Fruit fly (Drosophila melanogaster) whole organism, pupa: ENCODE data around the gene Tep2.
A peak's percentile ranks its signal among the peaks of the same experiment; 100 is the strongest.

Experiments used
- CG10348 ChIP-seq: fragments of 200-800 bp; sonication (Bioruptor generic); IDR thresholded peaks from 2 replicates; pipeline ENCODE4 v1.3.6; 2022; ENCODE audit warnings: missing biosample characterization, missing genetic modification characterization
- CG12605 ChIP-seq: fragments of 200-800 bp; sonication (Bioruptor generic); IDR thresholded peaks from 2 replicates; pipeline ENCODE4 v1.3.6; 2022; ENCODE audit warnings: missing biosample characterization, missing genetic modification characterization
- CG13204 ChIP-seq: fragments of 200-800 bp; sonication (Bioruptor generic); optimal IDR thresholded peaks from 2 replicates; lab custom pipeline; 2018; ENCODE audit warnings: missing biosample characterization, mild to moderate bottlenecking, missing genetic modification characterization, moderate library complexity
- CG14655 ChIP-seq: fragments of 200-800 bp; sonication (Bioruptor generic); optimal IDR thresholded peaks from 3 replicates; lab custom pipeline; 2017; ENCODE audit warnings: mild to moderate bottlenecking, missing biosample characterization, missing genetic modification reagents, missing genetic modification characterization
- CG15710 ChIP-seq: fragments of 200-800 bp; sonication (Bioruptor generic); optimal IDR thresholded peaks from 2 replicates; lab custom pipeline; 2018; ENCODE audit warnings: missing biosample characterization, mild to moderate bottlenecking, missing genetic modification characterization, moderate library complexity
- CG17806 ChIP-seq: fragments of 200-800 bp; sonication (Bioruptor generic); optimal IDR thresholded peaks from 2 replicates; lab custom pipeline; 2018; ENCODE audit warnings: missing biosample characterization, mild to moderate bottlenecking, missing genetic modification characterization, moderate library complexity
- CG32121 ChIP-seq: fragments of 200-800 bp; sonication (Bioruptor generic); IDR thresholded peaks from 2 replicates; pipeline ENCODE4 v1.3.6; 2022; ENCODE audit warnings: missing biosample characterization, missing genetic modification characterization
- CG34367 ChIP-seq: fragments of 200-800 bp; sonication (Bioruptor generic); optimal IDR thresholded peaks from 2 replicates; lab custom pipeline; 2018; ENCODE audit warnings: missing biosample characterization, mild to moderate bottlenecking, missing genetic modification characterization
- CG4496 ChIP-seq: fragments of 200-800 bp; sonication (Bioruptor generic); IDR thresholded peaks from 3 replicates; pipeline ENCODE4 v1.3.6; 2022; ENCODE audit warnings: missing biosample characterization, missing genetic modification characterization
- CG8159 ChIP-seq: fragments of 200-800 bp; sonication (Bioruptor generic); optimal IDR thresholded peaks from 3 replicates; lab custom pipeline; 2018; ENCODE audit warnings: missing biosample characterization, mild to moderate bottlenecking, missing genetic modification characterization, moderate library complexity
- CG8301 ChIP-seq: fragments of 200-800 bp; sonication (Bioruptor generic); optimal IDR thresholded peaks from 2 replicates; lab custom pipeline; 2018; ENCODE audit warnings: missing biosample characterization, mild to moderate bottlenecking, missing genetic modification characterization
- CG9948 ChIP-seq: fragments of 200-800 bp; sonication (Bioruptor generic); optimal IDR thresholded peaks from 2 replicates; lab custom pipeline; 2018; ENCODE audit warnings: missing biosample characterization, mild to moderate bottlenecking, missing genetic modification characterization, moderate library complexity
- D1 ChIP-seq: fragments of 200-800 bp; sonication (Bioruptor generic); optimal IDR thresholded peaks from 2 replicates; lab custom pipeline; 2018; ENCODE audit warnings: missing biosample characterization, mild to moderate bottlenecking, missing genetic modification characterization, moderate library complexity
- EcR ChIP-seq: fragments of 200-800 bp; sonication (Bioruptor generic); optimal IDR thresholded peaks from 3 replicates; lab custom pipeline; 2019; ENCODE audit warnings: missing biosample characterization, missing genetic modification characterization, mild to moderate bottlenecking, moderate library complexity, missing genetic modification reagents
- Ets98B ChIP-seq: fragments of 200-800 bp; sonication (Bioruptor generic); IDR thresholded peaks from 2 replicates; pipeline ENCODE4 v1.3.6; 2022; ENCODE audit warnings: missing biosample characterization, missing genetic modification characterization
- Pif1A ChIP-seq: fragments of 200-800 bp; sonication (Bioruptor generic); optimal IDR thresholded peaks from 3 replicates; lab custom pipeline; 2016; ENCODE audit warnings: missing biosample characterization, missing genetic modification characterization
- Pif1B ChIP-seq: fragments of 200-800 bp; sonication (Bioruptor generic); optimal IDR thresholded peaks from 3 replicates; lab custom pipeline; 2016; ENCODE audit warnings: missing biosample characterization, missing genetic modification characterization
- Snoo ChIP-seq: fragments of 200-800 bp; sonication (Bioruptor generic); optimal IDR thresholded peaks from 3 replicates; lab custom pipeline; 2017; ENCODE audit warnings: missing biosample characterization, mild to moderate bottlenecking, missing genetic modification characterization, inconsistent platforms
- fd96Ca ChIP-seq: fragments of 200-800 bp; sonication (Bioruptor generic); IDR thresholded peaks from 3 replicates; pipeline ENCODE4 v1.3.6; 2022; ENCODE audit warnings: missing biosample characterization, missing genetic modification characterization
- gl ChIP-seq: fragments of 200-800 bp; sonication (Bioruptor generic); optimal IDR thresholded peaks from 2 replicates; lab custom pipeline; 2018; ENCODE audit warnings: missing biosample characterization, mild to moderate bottlenecking, missing genetic modification characterization
- rn ChIP-seq: fragments of 200-800 bp; sonication (Bioruptor generic); IDR thresholded peaks from 2 replicates; pipeline ENCODE4 v1.3.6; 2022; ENCODE audit warnings: missing biosample characterization, missing genetic modification characterization

Tep2 gene

DNA sequence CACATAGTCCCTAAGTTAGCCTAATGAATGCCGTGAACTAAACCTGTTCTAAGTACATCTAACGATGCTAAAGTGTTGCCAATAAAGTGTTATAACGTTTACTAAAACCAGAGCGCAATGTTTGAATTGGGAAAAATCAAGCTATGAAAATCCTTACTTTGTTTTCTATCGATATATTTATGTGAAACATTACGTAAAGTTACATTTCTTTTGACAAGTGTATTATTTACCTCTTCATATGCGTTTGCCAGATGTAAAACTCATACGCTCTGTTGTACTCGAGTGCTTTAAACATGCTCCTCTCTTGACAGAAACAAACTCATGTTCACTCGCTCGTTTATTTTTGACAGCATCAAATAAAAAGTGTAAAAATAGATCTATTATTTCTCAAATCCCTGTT lies 9.2 kb upstream of the Tep2 start, which contains the start of gene Ntl:
Gene Ntl, plus strand, starts transcription at position 301 of the 400 bp plus-strand sequence.
- TF ChIP-seq CG8159 (no peak), Snoo (tag; lab: Kevin White, UChicago) (no peak), CG32121 (GFP tag; lab: Robert Waterston, UW) (no peak), CG34367 (tag; lab: Kevin White, UChicago) (no peak), CG17806 (tag; lab: Kevin White, UChicago) (no peak), Pif1A (no peak), EcR (GFP tag; lab: Kevin White, UChicago) (no peak), CG9948 (tag; lab: Kevin White, UChicago) (no peak), CG12605 (GFP tag; lab: Robert Waterston, UW) (no peak), rn (no peak), Ets98B (GFP tag; lab: Robert Waterston, UW) (no peak), Pif1B (GFP tag; lab: Kevin White, UChicago) (no peak), CG10348 (GFP tag; lab: Robert Waterston, UW) (no peak), CG8301 (no peak), D1 (no peak), CG4496 (GFP tag; lab: Robert Waterston, UW) (no peak), CG14655 (GFP tag; lab: Kevin White, UChicago) (no peak)

DNA sequence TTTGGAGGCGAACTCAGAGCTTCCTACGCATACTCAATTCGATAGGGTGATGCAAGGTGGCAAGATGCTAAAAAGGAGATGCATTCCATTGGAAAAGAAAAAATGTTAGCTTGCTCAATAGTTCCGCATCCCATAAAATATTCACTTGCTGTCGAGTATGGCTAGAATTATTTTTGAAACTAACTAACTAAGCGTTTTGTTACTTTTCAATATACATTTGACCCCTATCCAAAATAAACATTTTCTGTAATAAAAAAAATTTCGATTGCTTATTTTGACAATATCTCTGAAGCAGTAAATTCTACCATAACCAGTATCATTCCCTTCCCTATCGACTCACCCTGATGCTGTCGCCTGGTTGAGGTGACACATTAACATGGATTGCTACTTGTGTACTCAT lies 2.1 kb upstream of the Tep2 start:
- TF ChIP-seq CG8159 (peak; percentile 87), CG10348 (GFP tag; lab: Robert Waterston, UW) (no peak), CG9948 (tag; lab: Kevin White, UChicago) (peak; percentile 38), rn (no peak), CG8301 (peak; percentile 57), CG13204 (GFP tag; lab: Kevin White, UChicago) (peak; percentile 21), CG4496 (GFP tag; lab: Robert Waterston, UW) (peak; percentile 55; the same call in 2 of the 3 replicates), gl (peak; percentile 20), Ets98B (GFP tag; lab: Robert Waterston, UW) (0 out of 2 replicates have a peak, but pooled peaks have one; percentile 22), CG17806 (tag; lab: Kevin White, UChicago) (peak; percentile 73), CG34367 (tag; lab: Kevin White, UChicago) (peak; percentile 60), fd96Ca (0 out of 3 replicates have a peak, but pooled peaks have one; percentile 40), CG12605 (GFP tag; lab: Robert Waterston, UW) (peak; percentile 20; the same call in 1 of the 2 replicates), CG15710 (peak; percentile 88), CG14655 (GFP tag; lab: Kevin White, UChicago) (peak; percentile 51), Pif1B (GFP tag; lab: Kevin White, UChicago) (peak; percentile 73), EcR (GFP tag; lab: Kevin White, UChicago) (no peak), Pif1A (peak; percentile 79), CG32121 (GFP tag; lab: Robert Waterston, UW) (no peak), D1 (no peak), Snoo (tag; lab: Kevin White, UChicago) (peak; percentile 75)

DNA sequence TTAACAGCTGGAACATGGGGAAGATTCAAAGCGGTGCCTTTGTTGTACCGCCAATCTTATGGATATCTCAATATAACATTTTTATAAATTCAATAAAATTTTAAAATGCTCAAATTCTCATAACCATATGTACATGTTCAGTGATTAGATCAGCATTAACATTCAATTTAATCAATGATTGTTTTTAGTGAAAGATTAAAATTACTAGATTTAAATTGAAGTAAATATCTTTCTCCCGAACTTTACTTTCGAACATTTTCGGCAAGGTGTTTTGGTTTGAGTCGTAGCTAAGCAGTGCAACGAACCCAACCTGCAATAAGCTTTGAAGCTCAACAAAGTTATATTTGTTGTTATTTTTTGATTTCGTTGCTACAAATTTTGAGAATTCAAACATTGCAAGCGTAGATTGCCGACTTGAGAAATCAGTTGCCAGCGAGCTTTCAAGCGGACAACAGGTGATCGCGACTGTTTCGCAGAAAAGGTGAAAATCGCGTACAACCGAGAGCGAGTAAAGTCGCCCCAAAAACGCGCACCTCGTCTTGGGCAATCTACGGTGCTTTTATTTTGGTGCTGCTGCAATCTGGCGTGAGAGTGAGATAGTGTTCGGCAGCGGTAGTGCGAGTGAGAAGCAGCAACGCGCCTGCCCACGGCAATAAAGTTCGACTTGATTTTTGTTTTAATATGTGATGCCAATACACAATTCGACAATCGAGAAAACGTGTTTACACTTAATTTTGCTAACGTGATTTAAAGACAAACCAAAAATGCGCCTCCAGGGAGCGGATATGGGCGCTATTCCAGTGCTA lies 1.2 kb upstream of the Tep2 start, which contains the start of gene Tep3:
Gene Tep3, plus strand, starts transcription at position 423 of the 806 bp plus-strand sequence.
- TF ChIP-seq CG10348 (GFP tag; lab: Robert Waterston, UW) (no peak), gl (no peak), CG8301 (peak; percentile 48), Pif1B (GFP tag; lab: Kevin White, UChicago) (peak; percentile 61), CG9948 (tag; lab: Kevin White, UChicago) (no peak), CG8159 (peak; percentile 64), fd96Ca (no peak), Pif1A (no peak), CG15710 (peak; percentile 28), rn (peak; percentile 39; the same call in 1 of the 2 replicates), CG34367 (tag; lab: Kevin White, UChicago) (peak; percentile 27), CG32121 (GFP tag; lab: Robert Waterston, UW) (peak; percentile 16; the same call in 1 of the 2 replicates), CG17806 (tag; lab: Kevin White, UChicago) (peak; percentile 51), CG4496 (GFP tag; lab: Robert Waterston, UW) (no peak; the same call in 2 of the 3 replicates), EcR (GFP tag; lab: Kevin White, UChicago) (no peak), CG14655 (GFP tag; lab: Kevin White, UChicago) (peak; percentile 58), Ets98B (GFP tag; lab: Robert Waterston, UW) (0 out of 2 replicates have a peak, but pooled peaks have one; percentile 29), CG12605 (GFP tag; lab: Robert Waterston, UW) (no peak), Snoo (tag; lab: Kevin White, UChicago) (no peak), CG13204 (GFP tag; lab: Kevin White, UChicago) (no peak), D1 (peak; percentile 79)

DNA sequence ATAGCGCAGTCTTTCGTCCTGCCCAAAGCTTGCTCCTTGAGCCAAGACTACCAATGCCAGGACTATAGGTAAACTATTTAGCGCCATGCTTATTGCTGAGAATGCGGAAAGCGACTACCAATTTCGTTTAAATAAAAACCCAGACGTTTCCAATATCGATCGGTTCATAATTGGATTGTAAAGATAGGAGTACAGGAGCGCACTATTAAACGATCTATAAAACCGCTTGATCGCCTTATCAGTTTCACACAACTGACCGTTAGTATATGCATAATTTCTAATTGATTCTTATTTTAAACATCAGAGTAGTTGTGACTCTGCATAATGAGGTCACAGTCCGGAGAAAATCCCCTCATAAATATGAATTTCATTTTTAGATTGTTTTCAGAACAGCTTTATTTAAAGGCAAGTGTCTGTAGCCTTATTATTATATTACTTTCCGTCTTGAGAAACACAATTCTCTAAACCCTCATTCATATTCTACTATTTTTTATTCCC lies 8.8 kb downstream of the Tep2 start, which contains the start of the genes CG7025 and CG43235:
Gene CG7025, minus strand, starts transcription at position 101 of the 498 bp plus-strand sequence.
Gene CG43235, plus strand, starts transcription at position 448 of the 498 bp plus-strand sequence.
- no peak for TF ChIP-seq CG32121 (GFP tag; lab: Robert Waterston, UW)
- TF ChIP-seq CG14655 (GFP tag; lab: Kevin White, UChicago): no peak
- TF ChIP-seq Pif1A: no peak
- no peak for TF ChIP-seq Pif1B (GFP tag; lab: Kevin White, UChicago)
- TF ChIP-seq CG15710: no peak
- no peak for TF ChIP-seq Snoo (tag; lab: Kevin White, UChicago)
- no peak for TF ChIP-seq CG8159
- TF ChIP-seq CG13204 (GFP tag; lab: Kevin White, UChicago): no peak
- no peak for TF ChIP-seq D1
- no peak for TF ChIP-seq CG10348 (GFP tag; lab: Robert Waterston, UW)
- no peak for TF ChIP-seq CG12605 (GFP tag; lab: Robert Waterston, UW)
- TF ChIP-seq CG8301: no peak
- TF ChIP-seq CG9948 (tag; lab: Kevin White, UChicago): no peak
- TF ChIP-seq EcR (GFP tag; lab: Kevin White, UChicago): no peak
